Worm (Caenorhabditis elegans): Measurements from ENCODE around the gene T25E12.14.

- TF ChIP-seq nhr-11 (tag; optimal IDR thresholded peaks at IDR 0.05) = no peak
- no peak for TF ChIP-seq ZK546.5 (tag; optimal IDR thresholded peaks at IDR 0.05)
- TF ChIP-seq nhr-12 (tag; optimal IDR thresholded peaks at IDR 0.05) = no peak
- no peak for TF ChIP-seq egl-27 (tag; optimal IDR thresholded peaks at IDR 0.05)
- no peak for TF ChIP-seq nhr-25 (tag; optimal IDR thresholded peaks at IDR 0.05)
- TF ChIP-seq ceh-82 (tag; optimal IDR thresholded peaks at IDR 0.05) = no peak
Observed at ce11 chrV:16683359-16683758, 43.7 kb upstream of the T25E12.14 start.
